Worm (Caenorhabditis elegans) whole organism, young adult: ENCODE results near the gene F58F12.4.

Source experiments
- C06A6.2 ChIP-seq: fragments of 200-800 bp; sonication (Bioruptor generic); conservative IDR thresholded peaks from 2 replicates; pipeline ENCODE4 v1.3.6; 2022; ENCODE audit warnings: missing genetic modification characterization, missing compliant biosample characterization
- F10E7.11 ChIP-seq: sonication (generic microtip); optimal IDR thresholded peaks from 2 replicates; lab custom pipeline; 2017; ENCODE audit warnings: mild to moderate bottlenecking, missing genetic modification characterization, moderate library complexity, missing compliant biosample characterization
- F23B12.7 ChIP-seq: sonication (generic microtip); optimal IDR thresholded peaks from 2 replicates; lab custom pipeline; 2017; ENCODE audit warnings: missing genetic modification characterization, mild to moderate bottlenecking, missing compliant biosample characterization, antibody characterized with exemption, moderate library complexity; ENCODE audit not compliant: insufficient read depth
- F33H1.4 ChIP-seq: fragments of 200-800 bp; sonication (Bioruptor generic); IDR thresholded peaks from 2 replicates; pipeline ENCODE4 v1.3.6; 2022; ENCODE audit warnings: missing genetic modification reagents, missing genetic modification characterization, missing compliant biosample characterization
- F55B11.4 ChIP-seq: sonication (generic microtip); optimal IDR thresholded peaks from 2 replicates; lab custom pipeline; 2016; ENCODE audit warnings: missing compliant biosample characterization, missing genetic modification characterization, borderline replicate concordance; ENCODE audit not compliant: insufficient read depth
- F57A8.1 ChIP-seq: fragments of 200-800 bp; sonication (Bioruptor generic); optimal IDR thresholded peaks from 2 replicates; lab custom pipeline; 2018; ENCODE audit warnings: mild to moderate bottlenecking, missing genetic modification characterization, moderate library complexity, missing compliant biosample characterization
- F57C9.4 ChIP-seq: sonication (generic microtip); optimal IDR thresholded peaks from 2 replicates; lab custom pipeline; 2017; ENCODE audit warnings: mild to moderate bottlenecking, missing genetic modification characterization, missing compliant biosample characterization
- K11D2.4 ChIP-seq: fragments of 200-800 bp; sonication (Bioruptor generic); IDR thresholded peaks from 2 replicates; pipeline ENCODE4 v1.3.6; 2022; ENCODE audit warnings: missing genetic modification reagents, missing genetic modification characterization, missing compliant biosample characterization
- T07F8.4 ChIP-seq: sonication (generic microtip); optimal IDR thresholded peaks from 2 replicates; lab custom pipeline; 2016; ENCODE audit warnings: mild to moderate bottlenecking, missing genetic modification characterization, moderate library complexity, missing compliant biosample characterization
- Y67H2A.10 ChIP-seq: fragments of 200-800 bp; sonication (Bioruptor generic); conservative IDR thresholded peaks from 2 replicates; pipeline ENCODE4 v1.3.6; 2022; ENCODE audit warnings: missing genetic modification reagents, missing genetic modification characterization, missing compliant biosample characterization
- ama-1 ChIP-seq, 3 experiments: fragments of 150-350 bp in 1 of 3; sonication (generic microtip) in 2 of 3; optimal IDR thresholded peaks; 2 replicates each; lab custom pipeline; 2014 to 2018; ENCODE audit warnings: missing biosample characterization in 2 of 3, missing genetic modification characterization in 2 of 3, missing genetic modification reagents in 2 of 3
- aptf-2 ChIP-seq: fragments of 200-800 bp; sonication (Bioruptor generic); conservative IDR thresholded peaks from 2 replicates; pipeline ENCODE4 v1.3.6; 2022; ENCODE audit warnings: missing genetic modification reagents, missing genetic modification characterization, missing compliant biosample characterization
- athp-1 ChIP-seq: sonication (generic microtip); optimal IDR thresholded peaks from 2 replicates; lab custom pipeline; 2017; ENCODE audit warnings: mild to moderate bottlenecking, missing genetic modification characterization, missing compliant biosample characterization
- attf-5 ChIP-seq: fragments of 200-800 bp; sonication (Bioruptor generic); optimal IDR thresholded peaks from 2 replicates; lab custom pipeline; 2018; ENCODE audit warnings: mild to moderate bottlenecking, missing genetic modification characterization, missing compliant biosample characterization
- bed-1 ChIP-seq: fragments of 200-800 bp; sonication (Bioruptor generic); IDR thresholded peaks from 2 replicates; pipeline ENCODE4 v1.3.6; 2022; ENCODE audit warnings: missing genetic modification reagents, missing genetic modification characterization, missing compliant biosample characterization
- ceh-58 ChIP-seq: fragments of 200-800 bp; sonication (Bioruptor generic); IDR thresholded peaks from 2 replicates; pipeline ENCODE4 v1.3.6; 2022; ENCODE audit warnings: missing genetic modification characterization, missing compliant biosample characterization
- die-1 ChIP-seq: sonication (generic microtip); optimal IDR thresholded peaks from 2 replicates; lab custom pipeline; 2016; ENCODE audit warnings: missing genotype, mild to moderate bottlenecking, missing genetic modification characterization, missing compliant biosample characterization
- efl-1 ChIP-seq: fragments of 150-350 bp; optimal IDR thresholded peaks from 2 replicates; lab custom pipeline; 2014; ENCODE audit warnings: missing biosample characterization, missing genetic modification reagents, missing genetic modification characterization
- egrh-3 ChIP-seq: fragments of 200-800 bp; sonication (Bioruptor generic); IDR thresholded peaks from 2 replicates; pipeline ENCODE4 v1.3.6; 2022; ENCODE audit warnings: missing genetic modification reagents, missing genetic modification characterization, missing compliant biosample characterization
- ekl-4 ChIP-seq: fragments of 200-800 bp; sonication (Bioruptor generic); IDR thresholded peaks from 2 replicates; pipeline ENCODE4 v1.3.6; 2022; ENCODE audit warnings: missing genetic modification reagents, missing genetic modification characterization, missing compliant biosample characterization
- hlh-26 ChIP-seq: fragments of 200-800 bp; sonication (Bioruptor generic); conservative IDR thresholded peaks from 2 replicates; pipeline ENCODE4 v1.3.6; 2022; ENCODE audit warnings: missing genetic modification reagents, missing genetic modification characterization, missing compliant biosample characterization
- lin-40 ChIP-seq: sonication (generic microtip); optimal IDR thresholded peaks from 2 replicates; lab custom pipeline; 2016; ENCODE audit warnings: missing genetic modification characterization, mild to moderate bottlenecking, missing compliant biosample characterization, missing genotype, missing genetic modification reagents
- madf-10 ChIP-seq: sonication (generic microtip); optimal IDR thresholded peaks from 2 replicates; lab custom pipeline; 2016; ENCODE audit warnings: mild to moderate bottlenecking, missing genetic modification characterization, missing compliant biosample characterization
- madf-6 ChIP-seq: fragments of 200-800 bp; sonication (Bioruptor generic); IDR thresholded peaks from 2 replicates; pipeline ENCODE4 v1.3.6; 2022; ENCODE audit warnings: missing genetic modification reagents, missing genetic modification characterization, missing compliant biosample characterization
- nhr-27 ChIP-seq: fragments of 200-800 bp; sonication (Bioruptor generic); optimal IDR thresholded peaks from 2 replicates; lab custom pipeline; 2018; ENCODE audit warnings: mild to moderate bottlenecking, missing genetic modification characterization, moderate library complexity, missing compliant biosample characterization
- pha-4 ChIP-seq: fragments of 150-350 bp; sonication (generic microtip); optimal IDR thresholded peaks from 2 replicates; lab custom pipeline; 2014; ENCODE audit warnings: missing biosample characterization, missing genetic modification reagents, missing genetic modification characterization
- rpc-1 ChIP-seq, 2 experiments: fragments of 150-350 bp in 1 of 2; sonication (generic microtip) in 1 of 2; optimal IDR thresholded peaks; 2 replicates each; lab custom pipeline; 2014 to 2018; ENCODE audit warnings: missing biosample characterization in 1 of 2, missing genetic modification characterization in 1 of 2, missing genetic modification reagents in 1 of 2, missing genotype in 1 of 2
- sdz-38 ChIP-seq: sonication (generic microtip); optimal IDR thresholded peaks from 2 replicates; lab custom pipeline; 2016; ENCODE audit warnings: missing genotype, missing genetic modification characterization, missing compliant biosample characterization
- snpc-1.3 ChIP-seq: sonication (generic microtip); optimal IDR thresholded peaks from 2 replicates; lab custom pipeline; 2017; ENCODE audit warnings: missing genetic modification characterization, mild to moderate bottlenecking, missing compliant biosample characterization, antibody characterized with exemption, moderate library complexity, missing genotype, missing genetic modification reagents; ENCODE audit not compliant: insufficient read depth
- snpc-3.4 ChIP-seq: sonication (generic microtip); optimal IDR thresholded peaks from 2 replicates; lab custom pipeline; 2017; ENCODE audit warnings: missing genetic modification characterization, mild to moderate bottlenecking, missing compliant biosample characterization, antibody characterized with exemption, moderate library complexity, missing genotype, missing genetic modification reagents
- tbx-9 ChIP-seq: sonication (generic microtip); optimal IDR thresholded peaks from 2 replicates; lab custom pipeline; 2016; ENCODE audit warnings: borderline replicate concordance, missing genetic modification characterization, inconsistent platforms, missing compliant biosample characterization
- unc-62 ChIP-seq: fragments of 150-350 bp; optimal IDR thresholded peaks from 2 replicates; lab custom pipeline; 2014; ENCODE audit warnings: missing biosample characterization, missing genetic modification reagents, missing genetic modification characterization
- zfh-2 ChIP-seq: fragments of 200-800 bp; sonication (Bioruptor generic); conservative IDR thresholded peaks from 2 replicates; pipeline ENCODE4 v1.3.6; 2022; ENCODE audit warnings: missing genetic modification reagents, missing genetic modification characterization, missing compliant biosample characterization
- ztf-18 ChIP-seq: sonication (generic microtip); optimal IDR thresholded peaks from 2 replicates; lab custom pipeline; 2016; ENCODE audit warnings: missing genotype, mild to moderate bottlenecking, missing genetic modification characterization, missing compliant biosample characterization
- ztf-26 ChIP-seq: sonication (generic microtip); optimal IDR thresholded peaks from 2 replicates; lab custom pipeline; 2017; ENCODE audit warnings: missing genetic modification characterization, missing compliant biosample characterization
- ztf-28 ChIP-seq: fragments of 200-800 bp; sonication (Bioruptor generic); IDR thresholded peaks from 2 replicates; pipeline ENCODE4 v1.3.6; 2022; ENCODE audit warnings: missing genetic modification reagents, missing genetic modification characterization, missing compliant biosample characterization

The F58F12.4 gene

DNA sequence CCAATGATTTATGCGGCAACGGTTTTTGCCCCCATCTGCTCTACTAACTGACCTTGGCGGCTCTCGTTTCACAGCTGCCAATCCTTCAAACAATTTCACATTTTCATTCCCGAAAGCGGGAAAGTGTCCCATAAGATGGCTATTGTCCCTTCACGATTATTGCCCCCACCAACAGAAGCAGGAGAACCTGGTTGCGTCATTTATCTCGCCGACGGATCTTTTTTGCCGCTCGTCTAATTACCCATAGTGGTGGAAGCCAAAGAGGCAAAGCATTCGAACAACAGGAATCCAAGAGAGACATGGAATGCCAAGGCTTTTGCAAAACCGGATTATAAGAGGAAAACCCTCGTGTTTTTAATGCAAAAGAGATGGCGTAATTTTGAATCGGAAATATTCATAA is 22.5 kb downstream of the F58F12.4 start:
- TF ChIP-seq F10E7.11 (tag; lab: Kevin White, UChicago): no peak
- no peak for TF ChIP-seq F57C9.4 (tag; lab: Kevin White, UChicago)
- TF ChIP-seq madf-6: no peak
- TF ChIP-seq C06A6.2: no peak
- no peak for TF ChIP-seq Y67H2A.10 (GFP tag; lab: Robert Waterston, UW)
- TF ChIP-seq hlh-26 (GFP tag; lab: Robert Waterston, UW): no peak
- no peak for TF ChIP-seq F55B11.4 (tag; lab: Kevin White, UChicago)
- TF ChIP-seq ztf-18 (tag; lab: Kevin White, UChicago): no peak
- TF ChIP-seq aptf-2 (GFP tag; lab: Robert Waterston, UW): no peak
- TF ChIP-seq snpc-1.3 (tag; lab: Kevin White, UChicago): no peak
- TF ChIP-seq zfh-2: no peak

ce11 chrII:6410181-6410580 is 23.6 kb downstream of the F58F12.4 start, which contains the start of gene T25D10.4:
TSS of gene T25D10.4 (minus strand) at chrII:6410281.
- TF ChIP-seq ceh-58 (GFP tag; lab: Robert Waterston, UW): no peak
- TF ChIP-seq K11D2.4 (GFP tag; lab: Robert Waterston, UW): no peak
- no peak for TF ChIP-seq ama-1 (optimal IDR thresholded peaks at IDR 0.05; lab: Kevin White, UChicago)
- TF ChIP-seq ama-1 (GFP tag; optimal IDR thresholded peaks at IDR 0.05; lab: Kevin White, UChicago): no peak
- TF ChIP-seq unc-62: no peak
- TF ChIP-seq ekl-4 (GFP tag; lab: Robert Waterston, UW): no peak
- TF ChIP-seq madf-6: no peak
- no peak for TF ChIP-seq madf-10 (tag; lab: Kevin White, UChicago)
- no peak for TF ChIP-seq attf-5
- TF ChIP-seq ztf-28 (GFP tag; lab: Robert Waterston, UW): no peak
- TF ChIP-seq athp-1 (tag; lab: Kevin White, UChicago): no peak
- no peak for TF ChIP-seq F10E7.11 (tag; lab: Kevin White, UChicago)
- TF ChIP-seq F23B12.7 (tag; lab: Kevin White, UChicago): no peak
- TF ChIP-seq Y67H2A.10 (GFP tag; lab: Robert Waterston, UW): no peak
- no peak for TF ChIP-seq rpc-1 (optimal IDR thresholded peaks at IDR 0.05; lab: Kevin White, UChicago)
- no peak for TF ChIP-seq rpc-1 (tag; optimal IDR thresholded peaks at IDR 0.05; lab: Kevin White, UChicago)
- no peak for TF ChIP-seq F33H1.4 (GFP tag; lab: Robert Waterston, UW)
- TF ChIP-seq sdz-38 (tag; lab: Kevin White, UChicago): no peak
- no peak for TF ChIP-seq pha-4 (tag; lab: Kevin White, UChicago)
- TF ChIP-seq efl-1 (GFP tag; lab: Kevin White, UChicago): no peak
- TF ChIP-seq, all 124 proteins: peak for 0

- no peak for TF ChIP-seq tbx-9 (tag; lab: Kevin White, UChicago)
- TF ChIP-seq egrh-3 (GFP tag; lab: Robert Waterston, UW): 0 out of 2 replicates have a peak, but pooled peaks have one; percentile 11
- no peak for TF ChIP-seq lin-40 (tag; lab: Kevin White, UChicago)
- TF ChIP-seq zfh-2: peak; percentile 72
- TF ChIP-seq snpc-3.4: no peak
- TF ChIP-seq ztf-28 (GFP tag; lab: Robert Waterston, UW): no peak
- TF ChIP-seq T07F8.4 (tag; lab: Kevin White, UChicago): no peak
- no peak for TF ChIP-seq nhr-27
- TF ChIP-seq ztf-26 (tag; lab: Kevin White, UChicago): no peak
- no peak for TF ChIP-seq bed-1 (GFP tag; lab: Robert Waterston, UW)
- TF ChIP-seq ekl-4 (GFP tag; lab: Robert Waterston, UW): no peak
- no peak for TF ChIP-seq die-1 (tag; lab: Kevin White, UChicago)
- no peak for TF ChIP-seq F57A8.1 (GFP tag; lab: Kevin White, UChicago)
Observed at ce11 chrII:6411660-6412451, 25.3 kb downstream of the F58F12.4 start.
